Fruit fly (Drosophila melanogaster): ENCODE data around the gene CG11162.
A peak's percentile ranks its signal among the peaks of the same experiment; 100 is the strongest.

CG11162 gene

DNA sequence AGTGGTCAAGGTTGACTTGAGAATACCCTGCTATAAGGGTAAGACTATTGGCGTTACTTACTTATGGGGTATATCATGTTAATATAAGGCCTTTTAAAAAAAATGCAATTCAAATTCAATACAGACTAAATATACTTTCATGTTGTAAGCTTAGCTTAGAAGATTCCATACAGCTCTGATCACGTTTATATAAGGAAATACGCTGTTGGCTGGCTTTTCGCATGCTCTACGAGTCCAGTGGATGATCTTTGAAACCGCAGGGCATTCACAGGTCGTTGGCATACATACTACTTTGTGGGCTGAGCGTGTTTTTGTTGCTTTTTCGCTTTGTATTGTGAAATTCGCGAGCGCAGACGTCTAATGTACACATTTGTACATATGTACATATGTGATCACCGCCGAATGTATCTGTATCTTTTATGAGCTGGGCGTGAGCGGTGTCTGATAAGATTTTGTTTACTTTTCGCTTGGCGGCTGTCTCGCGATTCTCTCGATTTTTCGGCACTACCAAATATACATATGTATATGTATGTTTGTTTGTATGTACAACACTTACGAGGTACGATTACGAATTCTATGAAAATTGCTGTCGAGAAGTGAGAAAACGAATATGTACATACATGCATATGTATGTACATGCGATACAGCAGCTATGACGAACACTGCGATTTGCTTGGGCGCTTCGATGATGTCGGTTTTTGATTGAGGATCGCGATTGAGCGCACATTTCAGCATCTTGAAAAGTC is 42.3 kb upstream of the CG11162 start:
- TF ChIP-seq rn (GFP tag; IDR thresholded peaks at IDR 0.05) = no peak
- TF ChIP-seq D1 (tag; optimal IDR thresholded peaks at IDR 0.05) = no peak
- 0 out of 3 replicates have a peak, but pooled peaks have one; percentile 24 for TF ChIP-seq CG4496 (GFP tag; IDR thresholded peaks at IDR 0.05)
- no peak for TF ChIP-seq CG34367 (tag; optimal IDR thresholded peaks at IDR 0.05)
- TF ChIP-seq CG8301 (tag; optimal IDR thresholded peaks at IDR 0.05) = peak; percentile 0
- TF ChIP-seq CG13204 (GFP tag; optimal IDR thresholded peaks at IDR 0.05) = no peak
- no peak for TF ChIP-seq Pif1B (GFP tag; optimal IDR thresholded peaks at IDR 0.05)
- no peak for TF ChIP-seq CG12605 (GFP tag; IDR thresholded peaks at IDR 0.05)
- TF ChIP-seq CG17806 (tag; optimal IDR thresholded peaks at IDR 0.05) = no peak
- TF ChIP-seq CG14655 (GFP tag; optimal IDR thresholded peaks at IDR 0.05) = peak; percentile 20
- TF ChIP-seq CG32121 (GFP tag; IDR thresholded peaks at IDR 0.05) = no peak
- peak; percentile 34 for TF ChIP-seq Pif1A (GFP tag; optimal IDR thresholded peaks at IDR 0.05)
- peak; percentile 6 for TF ChIP-seq Snoo (tag; optimal IDR thresholded peaks at IDR 0.05)
- peak; percentile 10 for TF ChIP-seq EcR (GFP tag; optimal IDR thresholded peaks at IDR 0.05)
- no peak for TF ChIP-seq CG8159 (tag; optimal IDR thresholded peaks at IDR 0.05)

DNA sequence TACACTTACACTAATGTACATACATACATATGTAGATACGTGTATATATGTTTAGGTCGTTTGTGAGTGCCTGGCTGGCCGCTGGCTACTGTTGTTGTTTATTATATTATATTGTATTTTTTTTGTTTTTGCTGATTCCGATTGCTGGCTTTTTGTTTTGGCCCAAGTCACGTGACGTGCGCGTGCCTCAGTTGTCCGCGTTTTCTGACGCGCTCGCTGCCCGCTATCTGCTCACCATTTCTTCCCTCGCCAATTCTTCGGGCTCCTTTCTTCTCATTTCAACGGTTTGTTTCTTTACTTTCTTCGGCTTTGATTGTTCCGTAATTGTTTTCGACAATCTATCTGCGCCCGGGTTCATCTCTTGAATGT is 41.7 kb upstream of the CG11162 start:
- no peak for TF ChIP-seq rn (GFP tag; IDR thresholded peaks at IDR 0.05)
- TF ChIP-seq CG13204 (GFP tag; optimal IDR thresholded peaks at IDR 0.05) = no peak
- TF ChIP-seq CG14655 (GFP tag; optimal IDR thresholded peaks at IDR 0.05) = no peak
- TF ChIP-seq CG10348 (GFP tag; IDR thresholded peaks at IDR 0.05) = no peak
- no peak for TF ChIP-seq gl (tag; optimal IDR thresholded peaks at IDR 0.05)
- no peak for TF ChIP-seq Pif1B (GFP tag; optimal IDR thresholded peaks at IDR 0.05)
- no peak for TF ChIP-seq CG9948 (tag; optimal IDR thresholded peaks at IDR 0.05)
- no peak for TF ChIP-seq D1 (tag; optimal IDR thresholded peaks at IDR 0.05)
- no peak for TF ChIP-seq CG17806 (tag; optimal IDR thresholded peaks at IDR 0.05)
- TF ChIP-seq CG8301 (tag; optimal IDR thresholded peaks at IDR 0.05) = no peak
- no peak for TF ChIP-seq CG15710 (tag; optimal IDR thresholded peaks at IDR 0.05)

DNA sequence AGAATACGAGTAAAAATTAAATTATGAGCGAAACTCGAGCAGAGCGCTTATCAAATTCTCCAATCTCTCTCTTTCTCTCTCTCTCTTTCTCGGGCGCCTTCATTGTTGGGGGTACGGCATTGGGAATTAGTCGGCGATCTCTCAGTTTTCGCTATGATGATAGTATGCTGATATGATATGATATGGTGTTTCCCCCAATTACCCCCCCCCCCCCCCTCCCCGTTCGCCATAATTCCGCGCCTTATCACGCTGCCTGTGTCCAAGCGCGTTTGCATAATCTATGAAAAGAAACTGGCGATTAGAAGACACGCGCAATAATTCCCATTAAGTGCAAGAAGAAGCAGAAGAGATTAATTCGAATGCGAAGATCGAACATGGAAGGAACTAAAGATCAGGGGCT is 39.9 kb upstream of the CG11162 start:
- no peak for TF ChIP-seq CG15710 (tag; optimal IDR thresholded peaks at IDR 0.05)
- no peak for TF ChIP-seq CG14655 (GFP tag; optimal IDR thresholded peaks at IDR 0.05)
- TF ChIP-seq D1 (tag; optimal IDR thresholded peaks at IDR 0.05) = no peak
- TF ChIP-seq CG8159 (tag; optimal IDR thresholded peaks at IDR 0.05) = no peak
- TF ChIP-seq Snoo (tag; optimal IDR thresholded peaks at IDR 0.05) = no peak
- TF ChIP-seq gl (tag; optimal IDR thresholded peaks at IDR 0.05) = no peak
- no peak for TF ChIP-seq CG12605 (GFP tag; IDR thresholded peaks at IDR 0.05)
- TF ChIP-seq CG17806 (tag; optimal IDR thresholded peaks at IDR 0.05) = no peak
- no peak for TF ChIP-seq Pif1B (GFP tag; optimal IDR thresholded peaks at IDR 0.05)
- no peak for TF ChIP-seq fd96Ca (GFP tag; IDR thresholded peaks at IDR 0.05)

DNA sequence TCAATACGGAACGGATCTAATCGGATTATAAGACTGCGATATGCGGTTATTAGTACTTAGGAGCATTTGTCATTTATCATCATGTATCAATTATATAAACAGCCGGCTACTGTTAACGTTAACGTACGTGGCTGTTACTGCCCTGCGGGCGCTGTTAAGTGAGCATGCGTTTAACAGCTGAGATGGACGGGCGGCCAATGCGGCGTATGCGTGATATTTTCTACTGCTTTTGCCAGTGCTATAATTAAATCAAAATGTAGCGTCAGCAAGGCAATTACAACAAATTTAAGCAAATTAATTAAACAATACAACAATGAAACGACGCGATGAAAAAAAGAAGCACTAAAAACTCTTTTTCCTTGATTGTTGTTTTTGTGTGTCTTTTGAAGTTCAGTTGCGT is 39.1 kb upstream of the CG11162 start:
- TF ChIP-seq CG4496 (GFP tag; IDR thresholded peaks at IDR 0.05) (no peak), CG15710 (tag; optimal IDR thresholded peaks at IDR 0.05) (no peak), CG17806 (tag; optimal IDR thresholded peaks at IDR 0.05) (no peak), D1 (tag; optimal IDR thresholded peaks at IDR 0.05) (no peak), CG32121 (GFP tag; IDR thresholded peaks at IDR 0.05) (no peak), CG8159 (tag; optimal IDR thresholded peaks at IDR 0.05) (no peak), CG8301 (tag; optimal IDR thresholded peaks at IDR 0.05) (no peak), gl (tag; optimal IDR thresholded peaks at IDR 0.05) (no peak)

DNA sequence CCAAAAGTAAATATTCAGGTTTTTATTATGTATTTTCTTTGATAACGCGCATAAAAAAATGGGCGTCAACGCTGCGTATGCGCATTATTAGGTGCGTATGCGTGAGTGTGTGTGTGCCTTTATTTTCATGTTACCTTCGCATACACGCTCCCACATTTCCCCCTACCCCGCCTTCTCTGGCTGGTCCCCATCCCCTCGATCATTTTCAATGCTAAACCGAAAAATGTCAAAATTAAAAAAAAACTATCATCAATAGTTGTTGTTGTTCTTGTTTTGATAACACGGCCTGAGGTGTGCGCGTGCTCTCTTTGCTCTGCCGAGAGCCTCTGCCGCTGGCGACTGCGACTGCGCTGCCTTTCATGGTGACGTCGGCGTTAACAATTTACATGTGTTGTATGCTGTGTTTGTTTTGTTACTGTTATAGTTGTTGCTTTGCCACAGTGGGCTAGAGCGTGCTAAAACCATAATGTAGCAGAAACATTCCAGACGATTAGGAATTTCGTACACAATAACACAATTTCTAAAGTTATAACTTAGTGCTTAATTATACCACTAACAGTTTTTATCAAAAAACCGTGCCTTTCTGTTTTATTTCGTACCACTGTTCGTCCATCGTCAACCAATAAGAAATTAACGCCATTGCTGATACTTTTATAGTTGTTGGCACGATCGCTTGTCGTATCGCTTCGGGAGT is 36.5 kb upstream of the CG11162 start:
- TF ChIP-seq rn (GFP tag; IDR thresholded peaks at IDR 0.05) (peak; percentile 97), CG34367 (tag; optimal IDR thresholded peaks at IDR 0.05) (peak; percentile 97), CG15710 (tag; optimal IDR thresholded peaks at IDR 0.05) (peak; percentile 96), CG9948 (tag; optimal IDR thresholded peaks at IDR 0.05) (peak; percentile 96), CG32121 (GFP tag; IDR thresholded peaks at IDR 0.05) (peak; percentile 99), fd96Ca (GFP tag; IDR thresholded peaks at IDR 0.05) (peak; percentile 99), D1 (tag; optimal IDR thresholded peaks at IDR 0.05) (peak; percentile 93), gl (tag; optimal IDR thresholded peaks at IDR 0.05) (peak; percentile 97), CG14655 (GFP tag; optimal IDR thresholded peaks at IDR 0.05) (peak; percentile 98), CG8159 (tag; optimal IDR thresholded peaks at IDR 0.05) (peak; percentile 97), Snoo (tag; optimal IDR thresholded peaks at IDR 0.05) (peak; percentile 94), EcR (GFP tag; optimal IDR thresholded peaks at IDR 0.05) (peak; percentile 55), CG13204 (GFP tag; optimal IDR thresholded peaks at IDR 0.05) (peak; percentile 87), CG12605 (GFP tag; IDR thresholded peaks at IDR 0.05) (peak; percentile 98), CG17806 (tag; optimal IDR thresholded peaks at IDR 0.05) (peak; percentile 98), Pif1A (GFP tag; optimal IDR thresholded peaks at IDR 0.05) (peak; percentile 99), Pif1B (GFP tag; optimal IDR thresholded peaks at IDR 0.05) (peak; percentile 99), CG8301 (tag; optimal IDR thresholded peaks at IDR 0.05) (peak; percentile 98), CG4496 (GFP tag; IDR thresholded peaks at IDR 0.05) (peak; percentile 99), CG10348 (GFP tag; IDR thresholded peaks at IDR 0.05) (peak; percentile 96), Ets98B (GFP tag; IDR thresholded peaks at IDR 0.05) (peak; percentile 99)

DNA sequence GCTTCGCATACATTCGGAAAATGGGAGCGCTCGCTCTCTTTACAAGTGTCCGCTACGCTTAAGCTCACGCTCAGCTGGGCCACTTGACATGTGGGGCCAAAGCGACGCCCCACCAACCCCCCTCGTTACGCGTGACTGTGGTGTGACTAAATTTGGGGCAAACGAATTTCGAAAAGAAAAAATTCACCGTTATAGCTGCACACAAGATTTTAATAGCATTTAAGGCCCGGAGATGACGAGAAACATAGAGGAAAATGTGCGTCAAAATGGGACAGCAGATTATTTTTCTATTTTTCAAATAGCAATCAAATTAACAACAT is 36.0 kb upstream of the CG11162 start:
- TF ChIP-seq Pif1A (GFP tag; optimal IDR thresholded peaks at IDR 0.05) (no peak), CG17806 (tag; optimal IDR thresholded peaks at IDR 0.05) (no peak), CG12605 (GFP tag; IDR thresholded peaks at IDR 0.05) (no peak), D1 (tag; optimal IDR thresholded peaks at IDR 0.05) (no peak), CG9948 (tag; optimal IDR thresholded peaks at IDR 0.05) (no peak), CG4496 (GFP tag; IDR thresholded peaks at IDR 0.05) (no peak), Snoo (tag; optimal IDR thresholded peaks at IDR 0.05) (no peak), CG8159 (tag; optimal IDR thresholded peaks at IDR 0.05) (no peak), fd96Ca (GFP tag; IDR thresholded peaks at IDR 0.05) (no peak), CG13204 (GFP tag; optimal IDR thresholded peaks at IDR 0.05) (no peak), CG10348 (GFP tag; IDR thresholded peaks at IDR 0.05) (no peak), CG14655 (GFP tag; optimal IDR thresholded peaks at IDR 0.05) (no peak), gl (tag; optimal IDR thresholded peaks at IDR 0.05) (no peak)

Data from whole organism, pupa.